Worm (Caenorhabditis elegans) whole organism, early embryonic: ENCODE results near the gene oac-5.

Source experiments
- B0310.2 ChIP-seq: sonication (generic microtip); optimal IDR thresholded peaks from 2 replicates; lab custom pipeline; 2016; ENCODE audit warnings: mild to moderate bottlenecking, missing genetic modification characterization, missing compliant biosample characterization
- aly-1 ChIP-seq: sonication (generic microtip); optimal IDR thresholded peaks from 2 replicates; lab custom pipeline; 2016; ENCODE audit warnings: missing genetic modification characterization, missing compliant biosample characterization
- ama-1 ChIP-seq: fragments of 150-350 bp; optimal IDR thresholded peaks from 2 replicates; lab custom pipeline; 2014
- ceh-13 ChIP-seq: fragments of 200-800 bp; sonication (Bioruptor generic); optimal IDR thresholded peaks from 2 replicates; lab custom pipeline; 2018; ENCODE audit warnings: mild to moderate bottlenecking, missing genetic modification characterization, missing compliant biosample characterization
- ceh-36 ChIP-seq: sonication (generic microtip); optimal IDR thresholded peaks from 2 replicates; lab custom pipeline; 2016; ENCODE audit warnings: missing genetic modification characterization, inconsistent platforms, missing compliant biosample characterization
- ets-7 ChIP-seq: sonication (generic microtip); optimal IDR thresholded peaks from 2 replicates; lab custom pipeline; 2016; ENCODE audit warnings: missing genotype, missing genetic modification characterization, missing compliant biosample characterization
- flt-1 ChIP-seq: fragments of 200-800 bp; sonication (Bioruptor generic); IDR thresholded peaks from 2 replicates; pipeline ENCODE4 v1.3.6; 2022; ENCODE audit warnings: missing genetic modification characterization, missing compliant biosample characterization
- hmbx-1 ChIP-seq: sonication (generic microtip); optimal IDR thresholded peaks from 2 replicates; lab custom pipeline; 2016; ENCODE audit warnings: mild to moderate bottlenecking, missing genetic modification characterization, missing compliant biosample characterization
- hmg-4 ChIP-seq: fragments of 200-800 bp; sonication (Bioruptor generic); optimal IDR thresholded peaks from 2 replicates; lab custom pipeline; 2018; ENCODE audit warnings: mild to moderate bottlenecking, missing genetic modification characterization, missing compliant biosample characterization
- hnd-1 ChIP-seq: sonication (generic microtip); optimal IDR thresholded peaks from 2 replicates; lab custom pipeline; 2016; ENCODE audit warnings: missing genetic modification characterization, missing compliant biosample characterization
- pes-1 ChIP-seq: fragments of 200-800 bp; sonication (Bioruptor generic); IDR thresholded peaks from 2 replicates; pipeline ENCODE4 v1.3.6; 2022; ENCODE audit warnings: missing genetic modification reagents, missing genetic modification characterization, missing compliant biosample characterization
- scrt-1 ChIP-seq: fragments of 200-800 bp; sonication (Bioruptor generic); IDR thresholded peaks from 2 replicates; pipeline ENCODE4 v1.3.6; 2022; ENCODE audit warnings: missing genetic modification characterization, missing compliant biosample characterization
- tbx-37 ChIP-seq: fragments of 200-800 bp; sonication (Bioruptor generic); conservative IDR thresholded peaks from 2 replicates; pipeline ENCODE4 v1.3.6; 2022; ENCODE audit warnings: missing genetic modification reagents, missing genetic modification characterization, missing compliant biosample characterization
- tra-4 ChIP-seq: sonication (generic microtip); optimal IDR thresholded peaks from 2 replicates; lab custom pipeline; 2017; ENCODE audit warnings: missing genetic modification characterization, missing compliant biosample characterization

ce11 chrV:16333412-16333811 lies 40.9 kb downstream of the oac-5 start, which contains the start of gene srh-167:
- no peak for TF ChIP-seq pes-1
- no peak for TF ChIP-seq flt-1
- TF ChIP-seq hnd-1 (tag; lab: Kevin White, UChicago): no peak
- no peak for TF ChIP-seq scrt-1 (GFP tag; lab: Robert Waterston, UW)
- TF ChIP-seq ama-1 (lab: Kevin White, UChicago): no peak
- TF ChIP-seq ceh-13 (GFP tag; lab: Kevin White, UChicago): no peak
- no peak for TF ChIP-seq tbx-37 (GFP tag; lab: Robert Waterston, UW)
- no peak for TF ChIP-seq hmg-4 (GFP tag; lab: Kevin White, UChicago)
- TF ChIP-seq aly-1: no peak
- TF ChIP-seq B0310.2 (tag; lab: Kevin White, UChicago): no peak
- no peak for TF ChIP-seq tra-4 (tag; lab: Kevin White, UChicago)
- TF ChIP-seq ets-7 (tag; lab: Kevin White, UChicago): no peak
- no peak for TF ChIP-seq ceh-36
- TF ChIP-seq hmbx-1 (tag; lab: Kevin White, UChicago): no peak
